Worm (Caenorhabditis elegans): ENCODE measurements around the gene lin-56.

DNA sequence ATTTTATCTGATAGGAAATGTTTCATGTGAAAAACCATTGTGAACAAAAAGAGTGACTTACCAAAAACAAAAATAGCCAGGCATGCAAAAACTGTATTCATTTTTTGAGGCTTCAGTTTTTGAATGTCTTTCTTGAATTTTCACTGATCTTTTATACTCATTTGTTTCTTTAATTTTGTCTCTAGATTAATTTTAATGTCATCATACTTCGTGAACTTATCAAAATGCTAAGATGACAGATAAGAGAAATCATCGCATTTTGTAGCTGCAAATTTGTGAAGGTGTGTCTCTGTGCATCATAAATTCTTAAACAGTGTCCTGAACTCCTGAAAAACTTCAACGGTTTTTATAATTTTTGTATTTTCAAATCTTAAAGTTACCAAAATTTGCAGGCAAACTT, 26.2 kb downstream of the lin-56 start, which contains the start of gene clec-58:
- TF ChIP-seq nhr-10 (tag; optimal IDR thresholded peaks at IDR 0.05) (no peak), nhr-77 (tag; optimal IDR thresholded peaks at IDR 0.05) (no peak), nhr-12 (tag; optimal IDR thresholded peaks at IDR 0.05) (no peak), ama-1 (optimal IDR thresholded peaks at IDR 0.05) (no peak), lin-11 (tag; optimal IDR thresholded peaks at IDR 0.05) (no peak), nhr-21 (tag; optimal IDR thresholded peaks at IDR 0.05) (no peak), R02D3.7 (tag; optimal IDR thresholded peaks at IDR 0.05) (no peak), snpc-4 (tag; optimal IDR thresholded peaks at IDR 0.05) (no peak), mdl-1 (tag; optimal IDR thresholded peaks at IDR 0.05) (no peak)

Measured in whole organism, L2 larva.